ENCODE assay signal across 5 fruit fly cellular contexts in genomic region chr3R:25880198-25880970, dm6.
TF ChIP-seq lines count a peak whose summit lies in the region.

No protein-coding gene starts in this region.

- no peak for TF ChIP-seq CTCF in whole organism, embryonic (GFP tag; optimal IDR thresholded peaks at IDR 0.05; lab: Kevin White, UChicago)

TF ChIP-seq in whole organism, adult, 20 proteins besides CTCF, POLR2A, EP300 and RAD21:
- TF ChIP-seq Mnt (GFP tag; optimal IDR thresholded peaks at IDR 0.05; lab: Kevin White, UChicago) = no peak
- TF ChIP-seq kay (GFP tag; lab: Kevin White, UChicago; ENCODE audit: borderline replicate concordance) = no peak
- TF ChIP-seq CG11617 (GFP tag; optimal IDR thresholded peaks at IDR 0.05; lab: Kevin White, UChicago) = peak; percentile 5
- TF ChIP-seq ovo (GFP tag; optimal IDR thresholded peaks at IDR 0.05; lab: Kevin White, UChicago) = peak; percentile 15
- TF ChIP-seq cnc (optimal IDR thresholded peaks at IDR 0.05; lab: Kevin White, UChicago) = no peak
- TF ChIP-seq CG14711 (tag; optimal IDR thresholded peaks at IDR 0.05; lab: Kevin White, UChicago) = peak; percentile 19
- TF ChIP-seq pad (GFP tag; optimal IDR thresholded peaks at IDR 0.05; lab: Kevin White, UChicago) = peak; percentile 62

TF ChIP-seq in whole organism, embryonic, 481 proteins besides CTCF, POLR2A, EP300 and RAD21 (continues in another document):
- TF ChIP-seq Hr39 (optimal IDR thresholded peaks at IDR 0.05; lab: Kevin White, UChicago) (no peak), usp (GFP tag; optimal IDR thresholded peaks at IDR 0.05; lab: Kevin White, UChicago) (no peak), Gug (GFP tag; IDR thresholded peaks at IDR 0.05; lab: Robert Waterston, UW) (no peak; the same call in 3 of the 4 replicates), CG15011 (GFP tag; optimal IDR thresholded peaks at IDR 0.05; lab: Kevin White, UChicago) (no peak), tin (GFP tag; optimal IDR thresholded peaks at IDR 0.05; lab: Kevin White, UChicago) (peak; percentile 53), CG6254 (GFP tag; optimal IDR thresholded peaks at IDR 0.05; lab: Kevin White, UChicago) (no peak), pita (GFP tag; optimal IDR thresholded peaks at IDR 0.05; lab: Kevin White, UChicago) (no peak), CG2129 (GFP tag; IDR thresholded peaks at IDR 0.05; lab: Robert Waterston, UW; ENCODE audit: partially characterized antibody) (no peak), CG17186 (GFP tag; optimal IDR thresholded peaks at IDR 0.05; lab: Kevin White, UChicago) (no peak), CG17829 (tag; optimal IDR thresholded peaks at IDR 0.05; lab: Kevin White, UChicago) (peak; percentile 65), tup (GFP tag; optimal IDR thresholded peaks at IDR 0.05; lab: Kevin White, UChicago) (no peak), CG5245 (GFP tag; optimal IDR thresholded peaks at IDR 0.05; lab: Kevin White, UChicago) (no peak), sim (GFP tag; IDR thresholded peaks at IDR 0.05; lab: Robert Waterston, UW) (no peak), CG9932 (GFP tag; IDR thresholded peaks at IDR 0.05; lab: Robert Waterston, UW) (peak; percentile 61), CG6791 (GFP tag; IDR thresholded peaks at IDR 0.05; lab: Robert Waterston, UW; ENCODE audit: partially characterized antibody) (no peak), hbn (GFP tag; IDR thresholded peaks at IDR 0.05; lab: Robert Waterston, UW; ENCODE audit: partially characterized antibody) (no peak), grn (GFP tag; optimal IDR thresholded peaks at IDR 0.05; lab: Kevin White, UChicago) (no peak), CG4282 (GFP tag; optimal IDR thresholded peaks at IDR 0.05; lab: Kevin White, UChicago) (no peak), psq (GFP tag; optimal IDR thresholded peaks at IDR 0.05; lab: Kevin White, UChicago) (no peak), disco-r (GFP tag; optimal IDR thresholded peaks at IDR 0.05; lab: Kevin White, UChicago) (no peak), CG14710 (tag; optimal IDR thresholded peaks at IDR 0.05; lab: Kevin White, UChicago) (peak; percentile 64)

TF ChIP-seq in whole organism, prepupa, 60 proteins besides CTCF, POLR2A, EP300 and RAD21 (continues in another document):
- peak; percentile 50 for TF ChIP-seq topi (GFP tag; optimal IDR thresholded peaks at IDR 0.05; lab: Kevin White, UChicago)
- TF ChIP-seq Smox (GFP tag; optimal IDR thresholded peaks at IDR 0.05; lab: Kevin White, UChicago) = peak; percentile 3
- peak; percentile 66 for TF ChIP-seq CG10631 (GFP tag; optimal IDR thresholded peaks at IDR 0.05; lab: Kevin White, UChicago)
- TF ChIP-seq CG3919 (GFP tag; optimal IDR thresholded peaks at IDR 0.05; lab: Kevin White, UChicago) = peak; percentile 43
- TF ChIP-seq dsx (GFP tag; optimal IDR thresholded peaks at IDR 0.05; lab: Kevin White, UChicago; ENCODE audit: poor library complexity, severe bottlenecking) = peak; percentile 9
- TF ChIP-seq svp (GFP tag; lab: Kevin White, UChicago) = peak; percentile 55
- peak; percentile 22 for TF ChIP-seq CG11762 (GFP tag; optimal IDR thresholded peaks at IDR 0.05; lab: Kevin White, UChicago; ENCODE audit: insufficient read depth)
- TF ChIP-seq CG9139 (GFP tag; optimal IDR thresholded peaks at IDR 0.05; lab: Kevin White, UChicago) = no peak
- peak; percentile 42 for TF ChIP-seq CG4318 (GFP tag; optimal IDR thresholded peaks at IDR 0.05; lab: Kevin White, UChicago)
- TF ChIP-seq CG10669 (GFP tag; optimal IDR thresholded peaks at IDR 0.05; lab: Kevin White, UChicago) = peak; percentile 28
- TF ChIP-seq Sox102F (GFP tag; optimal IDR thresholded peaks at IDR 0.05; lab: Kevin White, UChicago) = no peak
- no peak for TF ChIP-seq Eip93F (GFP tag; optimal IDR thresholded peaks at IDR 0.05; lab: Kevin White, UChicago)
- TF ChIP-seq acj6 (GFP tag; optimal IDR thresholded peaks at IDR 0.05; lab: Kevin White, UChicago) = peak; percentile 24
- no peak for TF ChIP-seq CG8319 (GFP tag; optimal IDR thresholded peaks at IDR 0.05; lab: Kevin White, UChicago)
- TF ChIP-seq Gug (GFP tag; IDR thresholded peaks at IDR 0.05; lab: Robert Waterston, UW) = peak; percentile 11; the same call in 1 of the 2 replicates
- TF ChIP-seq CG11902 (GFP tag; optimal IDR thresholded peaks at IDR 0.05; lab: Kevin White, UChicago) = no peak
- TF ChIP-seq Blimp-1 (GFP tag; optimal IDR thresholded peaks at IDR 0.05; lab: Kevin White, UChicago) = peak; percentile 14
- peak; percentile 52 for TF ChIP-seq CG3032 (tag; optimal IDR thresholded peaks at IDR 0.05; lab: Kevin White, UChicago)
- no peak for TF ChIP-seq Sox14 (GFP tag; optimal IDR thresholded peaks at IDR 0.05; lab: Kevin White, UChicago)
- no peak for TF ChIP-seq dac (GFP tag; optimal IDR thresholded peaks at IDR 0.05; lab: Kevin White, UChicago)
- TF ChIP-seq fkh (GFP tag; optimal IDR thresholded peaks at IDR 0.05; lab: Kevin White, UChicago) = peak; percentile 71
- TF ChIP-seq CG6276 (GFP tag; optimal IDR thresholded peaks at IDR 0.05; lab: Kevin White, UChicago) = peak; percentile 21

TF ChIP-seq in whole organism, pupa, 21 proteins besides CTCF, POLR2A, EP300 and RAD21:
- TF ChIP-seq CG13204 (GFP tag; optimal IDR thresholded peaks at IDR 0.05; lab: Kevin White, UChicago) = peak; percentile 42
- TF ChIP-seq rn (GFP tag; IDR thresholded peaks at IDR 0.05; lab: Robert Waterston, UW) = 0 out of 2 replicates have a peak, but pooled peaks have one; percentile 18
- TF ChIP-seq CG12605 (GFP tag; IDR thresholded peaks at IDR 0.05; lab: Robert Waterston, UW) = peak; percentile 11
- TF ChIP-seq gl (tag; optimal IDR thresholded peaks at IDR 0.05; lab: Kevin White, UChicago) = no peak
- TF ChIP-seq Pif1A (GFP tag; optimal IDR thresholded peaks at IDR 0.05; lab: Kevin White, UChicago) = peak; percentile 4
- no peak for TF ChIP-seq D1 (tag; optimal IDR thresholded peaks at IDR 0.05; lab: Kevin White, UChicago)
- peak; percentile 61 for TF ChIP-seq CG4496 (GFP tag; IDR thresholded peaks at IDR 0.05; lab: Robert Waterston, UW)
- peak; percentile 63 for TF ChIP-seq CG8159 (tag; optimal IDR thresholded peaks at IDR 0.05; lab: Kevin White, UChicago)
- TF ChIP-seq CG10348 (GFP tag; IDR thresholded peaks at IDR 0.05; lab: Robert Waterston, UW) = no peak
- peak; percentile 67 for TF ChIP-seq CG9948 (tag; optimal IDR thresholded peaks at IDR 0.05; lab: Kevin White, UChicago)
- no peak for TF ChIP-seq EcR (GFP tag; optimal IDR thresholded peaks at IDR 0.05; lab: Kevin White, UChicago)
- peak; percentile 57 for TF ChIP-seq CG17806 (tag; optimal IDR thresholded peaks at IDR 0.05; lab: Kevin White, UChicago)
- no peak for TF ChIP-seq fd96Ca (GFP tag; IDR thresholded peaks at IDR 0.05; lab: Robert Waterston, UW)
- TF ChIP-seq Pif1B (GFP tag; optimal IDR thresholded peaks at IDR 0.05; lab: Kevin White, UChicago) = peak; percentile 1
- TF ChIP-seq CG14655 (GFP tag; optimal IDR thresholded peaks at IDR 0.05; lab: Kevin White, UChicago) = peak; percentile 63
- TF ChIP-seq CG15710 (tag; optimal IDR thresholded peaks at IDR 0.05; lab: Kevin White, UChicago) = peak; percentile 59
- peak; percentile 59; the same call in 1 of the 2 replicates for TF ChIP-seq CG32121 (GFP tag; IDR thresholded peaks at IDR 0.05; lab: Robert Waterston, UW)
- TF ChIP-seq Ets98B (GFP tag; IDR thresholded peaks at IDR 0.05; lab: Robert Waterston, UW) = peak; percentile 11; the same call in 1 of the 2 replicates
- TF ChIP-seq Snoo (tag; optimal IDR thresholded peaks at IDR 0.05; lab: Kevin White, UChicago) = peak; percentile 48
- TF ChIP-seq CG34367 (tag; optimal IDR thresholded peaks at IDR 0.05; lab: Kevin White, UChicago) = peak; percentile 14

TF ChIP-seq in whole organism, wandering third instar larva, 38 proteins besides CTCF, POLR2A, EP300 and RAD21 (continues in another document):
- TF ChIP-seq CG9705 (GFP tag; optimal IDR thresholded peaks at IDR 0.05; lab: Kevin White, UChicago) (no peak), ey (GFP tag; optimal IDR thresholded peaks at IDR 0.05; lab: Kevin White, UChicago) (no peak), dl (GFP tag; optimal IDR thresholded peaks at IDR 0.05; lab: Kevin White, UChicago; ENCODE audit: insufficient read depth in 1 of 2, partially characterized antibody in 2 of 2) (peak in 1 of 2 experiments; percentile 74), N (GFP tag; optimal IDR thresholded peaks at IDR 0.05; lab: Kevin White, UChicago) (no peak), sv (GFP tag; optimal IDR thresholded peaks at IDR 0.05; lab: Kevin White, UChicago) (no peak), Dfd (GFP tag; optimal IDR thresholded peaks at IDR 0.05; lab: Kevin White, UChicago) (peak; percentile 3), GATAd (GFP tag; optimal IDR thresholded peaks at IDR 0.05; lab: Kevin White, UChicago) (no peak), Mio (GFP tag; optimal IDR thresholded peaks at IDR 0.05; lab: Kevin White, UChicago) (no peak), dmrt93B (GFP tag; optimal IDR thresholded peaks at IDR 0.05; lab: Kevin White, UChicago) (peak; percentile 22), usp (GFP tag; optimal IDR thresholded peaks at IDR 0.05; lab: Kevin White, UChicago) (no peak), Hnf4 (GFP tag; optimal IDR thresholded peaks at IDR 0.05; lab: Kevin White, UChicago) (no peak), h (GFP tag; optimal IDR thresholded peaks at IDR 0.05; lab: Kevin White, UChicago) (peak; percentile 14), brk (GFP tag; optimal IDR thresholded peaks at IDR 0.05; lab: Kevin White, UChicago) (no peak), jim (GFP tag; optimal IDR thresholded peaks at IDR 0.05; lab: Kevin White, UChicago) (peak; percentile 23), Hr83 (GFP tag; optimal IDR thresholded peaks at IDR 0.05; lab: Kevin White, UChicago; ENCODE audit: poor library complexity, severe bottlenecking) (peak; percentile 76), foxo (GFP tag; optimal IDR thresholded peaks at IDR 0.05; lab: Kevin White, UChicago) (peak in 1 of 2 experiments; percentile 49), dsf (GFP tag; optimal IDR thresholded peaks at IDR 0.05; lab: Kevin White, UChicago; ENCODE audit: borderline replicate concordance) (no peak), sage (GFP tag; optimal IDR thresholded peaks at IDR 0.05; lab: Kevin White, UChicago) (no peak), pan (optimal IDR thresholded peaks at IDR 0.05; lab: Kevin White, UChicago) (no peak), lola (GFP tag; optimal IDR thresholded peaks at IDR 0.05; lab: Kevin White, UChicago) (no peak), woc (GFP tag; optimal IDR thresholded peaks at IDR 0.05; lab: Kevin White, UChicago) (peak; percentile 28), Abd-B (GFP tag; optimal IDR thresholded peaks at IDR 0.05; lab: Kevin White, UChicago) (no peak), CrebA (GFP tag; optimal IDR thresholded peaks at IDR 0.05; lab: Kevin White, UChicago; ENCODE audit: borderline replicate concordance) (no peak), fru (GFP tag; optimal IDR thresholded peaks at IDR 0.05; lab: Kevin White, UChicago) (no peak), Sp1 (GFP tag; optimal IDR thresholded peaks at IDR 0.05; lab: Kevin White, UChicago) (peak; percentile 58), HLH106 (tag; optimal IDR thresholded peaks at IDR 0.05; lab: Kevin White, UChicago) (peak; percentile 59), rgr (GFP tag; optimal IDR thresholded peaks at IDR 0.05; lab: Kevin White, UChicago) (peak; percentile 29), Vsx2 (GFP tag; optimal IDR thresholded peaks at IDR 0.05; lab: Kevin White, UChicago; ENCODE audit: partially characterized antibody) (no peak)
